Fruit fly (Drosophila melanogaster): ENCODE data around the gene CG9514.

CG9514 gene

dm6 chrX:14882536-14883118 is 14.1 kb downstream of the CG9514 start, which contains the start of the genes CG45064 and CG45065 (continued):
- TF ChIP-seq dsx (GFP tag; optimal IDR thresholded peaks at IDR 0.05; ENCODE audit: poor library complexity, severe bottlenecking), result peak; percentile 82
- TF ChIP-seq CG10669 (GFP tag; optimal IDR thresholded peaks at IDR 0.05), result peak; percentile 66
- peak; percentile 88 for TF ChIP-seq CG8632 (GFP tag; optimal IDR thresholded peaks at IDR 0.05)
- peak; percentile 93 for TF ChIP-seq CG15336 (GFP tag; IDR thresholded peaks at IDR 0.05)
- TF ChIP-seq CG4318 (GFP tag; optimal IDR thresholded peaks at IDR 0.05), result peak; percentile 87
- peak; percentile 91 for TF ChIP-seq CG6792 (GFP tag; optimal IDR thresholded peaks at IDR 0.05)
- TF ChIP-seq fkh (GFP tag; optimal IDR thresholded peaks at IDR 0.05), result peak; percentile 8
- peak; percentile 84 for TF ChIP-seq achi (GFP tag; optimal IDR thresholded peaks at IDR 0.05)
- TF ChIP-seq Sox14 (GFP tag; optimal IDR thresholded peaks at IDR 0.05), result peak; percentile 85
- TF ChIP-seq CG34406 (GFP tag; optimal IDR thresholded peaks at IDR 0.05), result peak; percentile 90
- peak; percentile 94 for TF ChIP-seq CG32006 (GFP tag; optimal IDR thresholded peaks at IDR 0.05)
- TF ChIP-seq Ets96B (tag; optimal IDR thresholded peaks at IDR 0.05), result peak; percentile 63
- TF ChIP-seq Ets21C (GFP tag; optimal IDR thresholded peaks at IDR 0.05), result peak; percentile 76
- TF ChIP-seq net (GFP tag; optimal IDR thresholded peaks at IDR 0.05), result peak; percentile 88
- TF ChIP-seq lz (GFP tag; optimal IDR thresholded peaks at IDR 0.05), result peak; percentile 86
- TF ChIP-seq CG6163 (GFP tag; IDR thresholded peaks at IDR 0.05), result peak; percentile 91

DNA sequence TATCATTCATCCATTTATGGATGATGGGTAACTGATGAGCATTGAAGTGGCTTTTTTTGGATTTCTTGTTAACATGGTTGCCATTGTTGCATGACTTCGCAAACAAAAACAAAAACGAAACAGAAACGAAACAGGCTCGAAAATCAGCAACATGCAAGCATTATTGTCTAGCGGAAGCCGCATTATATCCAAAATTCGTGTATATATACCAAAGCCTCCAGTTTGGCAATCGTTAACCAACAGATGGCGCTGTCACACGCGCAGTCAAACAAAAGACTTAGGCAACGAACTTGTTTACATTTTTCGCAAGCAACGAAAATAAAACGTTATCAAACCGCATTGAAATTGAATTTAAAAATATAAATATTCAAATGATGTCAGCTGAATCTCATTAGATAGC is 17.8 kb downstream of the CG9514 start:
- TF ChIP-seq fkh (GFP tag; optimal IDR thresholded peaks at IDR 0.05), result no peak
- no peak for TF ChIP-seq Eip78C (GFP tag)
- no peak for TF ChIP-seq CG8119 (GFP tag; IDR thresholded peaks at IDR 0.05)
- no peak for TF ChIP-seq CG10631 (GFP tag; optimal IDR thresholded peaks at IDR 0.05)
- TF ChIP-seq vri (GFP tag; optimal IDR thresholded peaks at IDR 0.05), result no peak
- TF ChIP-seq CG6163 (GFP tag; IDR thresholded peaks at IDR 0.05), result no peak
- TF ChIP-seq Ets96B (tag; optimal IDR thresholded peaks at IDR 0.05), result no peak
- no peak for TF ChIP-seq CG6808 (GFP tag; optimal IDR thresholded peaks at IDR 0.05)
- TF ChIP-seq Hr4 (GFP tag; optimal IDR thresholded peaks at IDR 0.05), result no peak
- no peak for TF ChIP-seq CG6276 (GFP tag; optimal IDR thresholded peaks at IDR 0.05)

DNA sequence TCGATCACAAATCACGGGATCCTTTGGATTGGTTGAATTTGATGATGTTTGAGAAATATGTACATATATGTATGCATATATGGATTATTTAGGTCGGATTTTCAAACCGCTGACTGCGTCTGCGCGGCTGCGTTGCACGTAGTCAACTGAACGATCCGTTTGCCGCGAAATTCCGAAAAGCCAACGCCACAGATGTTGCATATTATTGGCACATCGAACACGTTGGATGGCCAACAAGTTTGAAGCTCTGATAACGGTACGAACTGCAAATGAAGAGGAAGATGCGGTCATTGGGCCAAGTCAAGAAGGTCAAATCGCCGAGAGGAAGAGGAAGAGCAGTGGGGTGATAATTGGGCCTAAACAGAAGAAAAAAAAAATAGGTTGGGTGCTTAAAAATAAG is 25.7 kb downstream of the CG9514 start, which contains the start of gene CG9518:
Gene CG9518 (minus strand): TSS at position 154 of the 400 bp plus-strand sequence.
- TF ChIP-seq CG10669 (GFP tag; optimal IDR thresholded peaks at IDR 0.05) (no peak), CG15336 (GFP tag; IDR thresholded peaks at IDR 0.05) (0 out of 2 replicates have a peak, but pooled peaks have one; percentile 10), Eip78C (GFP tag) (peak; percentile 40)

dm6 chrX:14868414-14868813 is 28.3 kb downstream of the CG9514 start:
- TF ChIP-seq eg (GFP tag; IDR thresholded peaks at IDR 0.05) (peak; percentile 43; the same call in 1 of the 3 replicates), CG6854 (GFP tag; optimal IDR thresholded peaks at IDR 0.05) (peak; percentile 55), Lpt (GFP tag; optimal IDR thresholded peaks at IDR 0.05) (peak; percentile 4), Eip78C (GFP tag) (peak; percentile 32), lz (GFP tag; optimal IDR thresholded peaks at IDR 0.05) (no peak), achi (GFP tag; optimal IDR thresholded peaks at IDR 0.05) (no peak), Blimp-1 (GFP tag; optimal IDR thresholded peaks at IDR 0.05) (peak; percentile 40), CG6276 (GFP tag; optimal IDR thresholded peaks at IDR 0.05) (peak; percentile 38)

DNA sequence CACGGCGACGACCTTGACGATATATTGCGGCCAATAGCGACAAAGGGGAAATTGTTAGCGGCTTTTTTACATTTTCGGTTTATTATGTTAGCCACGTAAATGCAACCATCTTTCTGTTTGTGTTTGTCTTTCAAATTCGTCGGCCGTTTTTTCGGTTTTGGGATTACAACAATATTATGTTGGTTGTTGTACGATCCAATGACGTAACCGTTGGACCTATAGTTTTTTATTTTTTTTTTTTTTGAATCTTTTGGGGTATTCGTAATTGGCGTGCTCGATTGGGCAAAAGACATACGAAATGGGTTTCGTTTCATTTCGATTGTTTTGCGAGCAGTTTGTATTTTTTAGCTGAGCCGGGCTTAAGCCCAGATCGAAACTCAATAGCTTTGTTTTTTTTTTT is 29.8 kb downstream of the CG9514 start:
- TF ChIP-seq Eip93F (GFP tag; optimal IDR thresholded peaks at IDR 0.05) (no peak), CG6163 (GFP tag; IDR thresholded peaks at IDR 0.05) (no peak), pdm3 (GFP tag; optimal IDR thresholded peaks at IDR 0.05) (no peak), Blimp-1 (GFP tag; optimal IDR thresholded peaks at IDR 0.05) (no peak), CG6808 (GFP tag; optimal IDR thresholded peaks at IDR 0.05) (no peak), dsx (GFP tag; optimal IDR thresholded peaks at IDR 0.05; ENCODE audit: poor library complexity, severe bottlenecking) (no peak), Lpt (GFP tag; optimal IDR thresholded peaks at IDR 0.05) (no peak), eg (GFP tag; IDR thresholded peaks at IDR 0.05) (no peak), CG11294 (GFP tag; IDR thresholded peaks at IDR 0.05) (no peak), CG3919 (GFP tag; optimal IDR thresholded peaks at IDR 0.05) (no peak), net (GFP tag; optimal IDR thresholded peaks at IDR 0.05) (no peak), fd59A (GFP tag; optimal IDR thresholded peaks at IDR 0.05) (no peak), vri (GFP tag; optimal IDR thresholded peaks at IDR 0.05) (no peak), CG6792 (GFP tag; optimal IDR thresholded peaks at IDR 0.05) (no peak), CG31627 (GFP tag; optimal IDR thresholded peaks at IDR 0.05) (no peak), CG3032 (tag; optimal IDR thresholded peaks at IDR 0.05) (no peak), CG11902 (GFP tag; optimal IDR thresholded peaks at IDR 0.05) (no peak)
